Fruit fly (Drosophila melanogaster) whole organism, pupa: ENCODE measurements around the gene mag.

Source experiments
- CG10348 ChIP-seq: fragments of 200-800 bp; sonication (Bioruptor generic); IDR thresholded peaks from 2 replicates; pipeline ENCODE4 v1.3.6; 2022; ENCODE audit warnings: missing biosample characterization, missing genetic modification characterization
- CG12605 ChIP-seq: fragments of 200-800 bp; sonication (Bioruptor generic); IDR thresholded peaks from 2 replicates; pipeline ENCODE4 v1.3.6; 2022; ENCODE audit warnings: missing biosample characterization, missing genetic modification characterization
- CG13204 ChIP-seq: fragments of 200-800 bp; sonication (Bioruptor generic); optimal IDR thresholded peaks from 2 replicates; lab custom pipeline; 2018; ENCODE audit warnings: missing biosample characterization, mild to moderate bottlenecking, missing genetic modification characterization, moderate library complexity
- CG14655 ChIP-seq: fragments of 200-800 bp; sonication (Bioruptor generic); optimal IDR thresholded peaks from 3 replicates; lab custom pipeline; 2017; ENCODE audit warnings: mild to moderate bottlenecking, missing biosample characterization, missing genetic modification reagents, missing genetic modification characterization
- CG15710 ChIP-seq: fragments of 200-800 bp; sonication (Bioruptor generic); optimal IDR thresholded peaks from 2 replicates; lab custom pipeline; 2018; ENCODE audit warnings: missing biosample characterization, mild to moderate bottlenecking, missing genetic modification characterization, moderate library complexity
- CG17806 ChIP-seq: fragments of 200-800 bp; sonication (Bioruptor generic); optimal IDR thresholded peaks from 2 replicates; lab custom pipeline; 2018; ENCODE audit warnings: missing biosample characterization, mild to moderate bottlenecking, missing genetic modification characterization, moderate library complexity
- CG32121 ChIP-seq: fragments of 200-800 bp; sonication (Bioruptor generic); IDR thresholded peaks from 2 replicates; pipeline ENCODE4 v1.3.6; 2022; ENCODE audit warnings: missing biosample characterization, missing genetic modification characterization
- CG34367 ChIP-seq: fragments of 200-800 bp; sonication (Bioruptor generic); optimal IDR thresholded peaks from 2 replicates; lab custom pipeline; 2018; ENCODE audit warnings: missing biosample characterization, mild to moderate bottlenecking, missing genetic modification characterization
- CG4496 ChIP-seq: fragments of 200-800 bp; sonication (Bioruptor generic); IDR thresholded peaks from 3 replicates; pipeline ENCODE4 v1.3.6; 2022; ENCODE audit warnings: missing biosample characterization, missing genetic modification characterization
- CG8159 ChIP-seq: fragments of 200-800 bp; sonication (Bioruptor generic); optimal IDR thresholded peaks from 3 replicates; lab custom pipeline; 2018; ENCODE audit warnings: missing biosample characterization, mild to moderate bottlenecking, missing genetic modification characterization, moderate library complexity
- CG8301 ChIP-seq: fragments of 200-800 bp; sonication (Bioruptor generic); optimal IDR thresholded peaks from 2 replicates; lab custom pipeline; 2018; ENCODE audit warnings: missing biosample characterization, mild to moderate bottlenecking, missing genetic modification characterization
- CG9948 ChIP-seq: fragments of 200-800 bp; sonication (Bioruptor generic); optimal IDR thresholded peaks from 2 replicates; lab custom pipeline; 2018; ENCODE audit warnings: missing biosample characterization, mild to moderate bottlenecking, missing genetic modification characterization, moderate library complexity
- D1 ChIP-seq: fragments of 200-800 bp; sonication (Bioruptor generic); optimal IDR thresholded peaks from 2 replicates; lab custom pipeline; 2018; ENCODE audit warnings: missing biosample characterization, mild to moderate bottlenecking, missing genetic modification characterization, moderate library complexity
- EcR ChIP-seq: fragments of 200-800 bp; sonication (Bioruptor generic); optimal IDR thresholded peaks from 3 replicates; lab custom pipeline; 2019; ENCODE audit warnings: missing biosample characterization, missing genetic modification characterization, mild to moderate bottlenecking, moderate library complexity, missing genetic modification reagents
- Ets98B ChIP-seq: fragments of 200-800 bp; sonication (Bioruptor generic); IDR thresholded peaks from 2 replicates; pipeline ENCODE4 v1.3.6; 2022; ENCODE audit warnings: missing biosample characterization, missing genetic modification characterization
- Pif1A ChIP-seq: fragments of 200-800 bp; sonication (Bioruptor generic); optimal IDR thresholded peaks from 3 replicates; lab custom pipeline; 2016; ENCODE audit warnings: missing biosample characterization, missing genetic modification characterization
- Pif1B ChIP-seq: fragments of 200-800 bp; sonication (Bioruptor generic); optimal IDR thresholded peaks from 3 replicates; lab custom pipeline; 2016; ENCODE audit warnings: missing biosample characterization, missing genetic modification characterization
- Snoo ChIP-seq: fragments of 200-800 bp; sonication (Bioruptor generic); optimal IDR thresholded peaks from 3 replicates; lab custom pipeline; 2017; ENCODE audit warnings: missing biosample characterization, mild to moderate bottlenecking, missing genetic modification characterization, inconsistent platforms
- fd96Ca ChIP-seq: fragments of 200-800 bp; sonication (Bioruptor generic); IDR thresholded peaks from 3 replicates; pipeline ENCODE4 v1.3.6; 2022; ENCODE audit warnings: missing biosample characterization, missing genetic modification characterization
- gl ChIP-seq: fragments of 200-800 bp; sonication (Bioruptor generic); optimal IDR thresholded peaks from 2 replicates; lab custom pipeline; 2018; ENCODE audit warnings: missing biosample characterization, mild to moderate bottlenecking, missing genetic modification characterization
- rn ChIP-seq: fragments of 200-800 bp; sonication (Bioruptor generic); IDR thresholded peaks from 2 replicates; pipeline ENCODE4 v1.3.6; 2022; ENCODE audit warnings: missing biosample characterization, missing genetic modification characterization

mag gene

DNA sequence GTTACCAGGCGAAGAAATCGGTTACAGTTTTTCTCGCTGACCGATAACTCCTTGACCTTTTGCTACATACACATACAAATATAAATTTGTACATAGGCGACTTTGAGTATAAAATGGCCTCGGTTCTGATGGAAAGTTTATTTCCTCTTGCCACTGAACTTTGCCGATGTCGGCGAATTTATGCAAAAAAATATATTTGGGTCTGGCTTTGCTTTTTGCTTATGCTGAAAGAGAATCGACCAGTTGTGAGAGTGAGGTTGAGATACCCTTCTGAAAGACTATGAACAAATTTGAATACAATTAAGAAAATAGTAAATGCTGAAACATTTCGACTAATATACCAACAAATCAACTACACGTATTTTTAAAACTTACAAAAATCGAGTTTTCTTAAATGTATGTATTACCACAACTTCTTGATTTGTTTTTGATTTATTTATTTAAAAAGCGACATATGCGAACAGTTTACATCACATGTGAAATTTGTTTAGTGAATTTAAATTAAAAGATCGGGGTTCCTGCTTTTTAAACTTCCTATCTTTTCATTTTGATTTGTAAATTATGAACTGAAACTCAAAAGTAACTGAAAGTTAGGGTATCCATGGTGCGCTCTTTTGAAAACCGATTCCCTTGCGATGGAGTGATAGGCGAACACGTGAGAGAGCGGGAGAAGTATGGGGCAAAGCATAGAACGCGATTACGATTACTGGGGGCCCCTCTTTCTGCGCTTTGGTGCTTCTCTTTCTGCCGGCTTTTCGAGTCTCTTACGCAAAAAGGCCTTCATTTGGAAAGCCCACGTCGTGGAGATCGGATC lies 48.8 kb downstream of the mag start:
- TF ChIP-seq D1 (tag; lab: Kevin White, UChicago) (peak; percentile 63), CG14655 (GFP tag; lab: Kevin White, UChicago) (peak; percentile 90), CG13204 (peak; percentile 45), CG9948 (tag; lab: Kevin White, UChicago) (peak; percentile 76), CG17806 (tag; lab: Kevin White, UChicago) (peak; percentile 65), Snoo (tag; lab: Kevin White, UChicago) (peak; percentile 74), CG12605 (GFP tag; lab: Robert Waterston, UW) (no peak), EcR (GFP tag; lab: Kevin White, UChicago) (peak; percentile 1), CG15710 (tag; lab: Kevin White, UChicago) (peak; percentile 77), Pif1B (GFP tag; lab: Kevin White, UChicago) (peak; percentile 74), gl (no peak), Ets98B (GFP tag; lab: Robert Waterston, UW) (peak; percentile 44; the same call in 1 of the 2 replicates), CG4496 (GFP tag; lab: Robert Waterston, UW) (no peak), CG8301 (tag; lab: Kevin White, UChicago) (peak; percentile 81), fd96Ca (0 out of 3 replicates have a peak, but pooled peaks have one; percentile 19), CG8159 (peak; percentile 85), rn (no peak), Pif1A (peak; percentile 77), CG34367 (tag; lab: Kevin White, UChicago) (peak; percentile 63), CG32121 (GFP tag; lab: Robert Waterston, UW) (no peak), CG10348 (GFP tag; lab: Robert Waterston, UW) (no peak)

DNA sequence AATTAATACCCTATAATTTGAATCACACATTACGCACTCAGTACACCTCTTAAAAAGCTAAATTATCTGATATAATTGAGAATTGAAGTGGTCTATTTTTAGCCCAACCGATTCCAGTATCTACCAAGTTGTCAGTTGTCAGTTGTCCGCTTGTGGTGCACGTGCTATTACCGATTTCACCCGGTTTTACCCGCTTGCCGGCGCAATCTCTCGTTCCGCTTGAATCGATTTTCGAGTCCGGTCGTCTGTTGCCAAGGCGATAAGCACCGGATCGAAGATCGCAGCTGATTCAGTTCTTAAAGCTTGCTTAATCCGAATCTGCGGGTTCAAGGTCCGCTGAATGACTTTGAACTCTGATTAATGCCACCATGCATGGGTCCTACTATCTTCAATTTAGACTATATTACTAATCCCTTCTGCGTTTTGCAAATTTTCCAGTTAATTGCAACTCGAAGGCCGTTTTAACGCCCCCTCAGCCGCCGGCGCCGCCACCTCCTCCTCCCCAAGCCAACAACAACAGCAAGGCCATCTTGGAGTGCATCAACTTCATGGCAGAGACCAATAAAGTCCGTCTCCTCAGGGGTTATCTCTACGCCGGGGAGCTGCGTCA lies 51.1 kb downstream of the mag start:
- TF ChIP-seq CG13204: peak; percentile 20
- no peak for TF ChIP-seq CG4496 (GFP tag; lab: Robert Waterston, UW)
- peak; percentile 86 for TF ChIP-seq EcR (GFP tag; lab: Kevin White, UChicago)
